Worm (Caenorhabditis elegans): ENCODE measurements around the gene F19G12.3.
"Not testable (repeated sequence)": the region's sequence is repeated elsewhere in the genome, so short reads cannot be mapped to it uniquely, and the experiment has no call there.

F19G12.3 gene

ce11 chrX:1401259-1401658, 23.4 kb upstream of the F19G12.3 start, which contains the start of gene ZK402.5:
Gene ZK402.5 (minus strand): TSS chrX:1401359.
- no peak for TF ChIP-seq ces-1 (GFP tag; optimal IDR thresholded peaks at IDR 0.05)
- no peak for TF ChIP-seq tbx-2 (tag; optimal IDR thresholded peaks at IDR 0.05)
- TF ChIP-seq nhr-20 (tag; optimal IDR thresholded peaks at IDR 0.05) = no peak
- no peak for TF ChIP-seq C04F5.9 (tag; optimal IDR thresholded peaks at IDR 0.05)
- no peak for TF ChIP-seq ceh-8 (GFP tag; optimal IDR thresholded peaks at IDR 0.05)
- TF ChIP-seq ets-5 (GFP tag; IDR thresholded peaks at IDR 0.05) = no peak
- TF ChIP-seq nhr-237 (tag; optimal IDR thresholded peaks at IDR 0.05) = no peak
- no peak for TF ChIP-seq dsc-1 (tag; optimal IDR thresholded peaks at IDR 0.05)
- TF ChIP-seq nhr-47 (tag; optimal IDR thresholded peaks at IDR 0.05) = no peak
- TF ChIP-seq efl-3 (GFP tag; optimal IDR thresholded peaks at IDR 0.05) = no peak
- TF ChIP-seq sox-4 (tag; optimal IDR thresholded peaks at IDR 0.05) = no peak
- TF ChIP-seq ztf-11 (tag; optimal IDR thresholded peaks at IDR 0.05) = no peak
- no peak for TF ChIP-seq ceh-90 (tag; optimal IDR thresholded peaks at IDR 0.05)
- no peak for TF ChIP-seq hlh-4 (tag; optimal IDR thresholded peaks at IDR 0.05)
- TF ChIP-seq ceh-63 (GFP tag; optimal IDR thresholded peaks at IDR 0.05) = no peak
- no peak for TF ChIP-seq nhr-90 (tag; optimal IDR thresholded peaks at IDR 0.05; ENCODE audit: poor library complexity)
- TF ChIP-seq fos-1 (tag; optimal IDR thresholded peaks at IDR 0.05) = no peak
- no peak for TF ChIP-seq lin-13 (GFP tag; optimal IDR thresholded peaks at IDR 0.05)
- TF ChIP-seq vab-15 (tag; optimal IDR thresholded peaks at IDR 0.05) = no peak
- TF ChIP-seq zag-1 (tag; optimal IDR thresholded peaks at IDR 0.05) = no peak

- not testable (repeated sequence) for TF ChIP-seq sptf-1, fkh-8, blmp-1 (tag; optimal IDR thresholded peaks at IDR 0.05)
Measured at ce11 chrX:1403444-1403843, 21.2 kb upstream of the F19G12.3 start, which contains the start of gene ZK402.2. Gene ZK402.2 (plus strand): TSS chrX:1403744.

- TF ChIP-seq snu-23 (GFP tag; optimal IDR thresholded peaks at IDR 0.05); unc-30 (tag; optimal IDR thresholded peaks at IDR 0.05); lin-39 (tag; optimal IDR thresholded peaks at IDR 0.05): not testable (repeated sequence)
Measured at ce11 chrX:1403971-1404370, 20.6 kb upstream of the F19G12.3 start, which contains the start of gene ZK402.1. Gene ZK402.1 (plus strand): TSS chrX:1404271.

DNA sequence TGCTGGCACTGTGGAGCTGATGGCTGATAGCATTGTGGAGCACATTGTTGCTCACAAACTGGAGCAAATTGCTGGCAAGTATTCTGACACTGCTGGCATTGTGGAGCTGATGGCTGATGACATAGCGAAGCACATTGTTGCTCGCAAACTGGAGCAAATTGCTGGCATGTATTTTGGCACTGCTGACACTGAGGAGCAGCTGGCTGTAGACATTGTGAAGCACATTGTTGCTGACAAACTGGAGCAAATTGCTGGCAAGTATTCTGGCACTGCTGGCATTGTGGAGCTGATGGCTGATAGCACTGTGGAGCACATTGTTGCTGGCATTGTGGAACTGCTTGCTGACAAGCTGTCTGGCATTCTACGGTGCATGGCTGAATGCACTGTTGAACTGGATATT, 15.4 kb upstream of the F19G12.3 start:
- TF ChIP-seq alr-1 (tag; optimal IDR thresholded peaks at IDR 0.05; ENCODE audit: borderline replicate concordance) (no peak), lin-13 (GFP tag; optimal IDR thresholded peaks at IDR 0.05) (no peak), pag-3 (tag; optimal IDR thresholded peaks at IDR 0.05; ENCODE audit: borderline replicate concordance, insufficient read depth) (no peak), ztf-4 (tag; optimal IDR thresholded peaks at IDR 0.05) (no peak), ces-1 (GFP tag; optimal IDR thresholded peaks at IDR 0.05) (no peak)

ce11 chrX:1410552-1410951, 14.1 kb upstream of the F19G12.3 start, which contains the start of gene abu-2:
Gene abu-2 (minus strand): TSS chrX:1410652.
- TF ChIP-seq ceh-8 (GFP tag; optimal IDR thresholded peaks at IDR 0.05) = no peak

ce11 chrX:1412844-1413243, 11.8 kb upstream of the F19G12.3 start, which contains the start of gene srh-19:
Gene srh-19 (plus strand): TSS chrX:1413144.
- TF ChIP-seq nhr-19 (GFP tag; conservative IDR thresholded peaks at IDR 0.05) = no peak
- no peak for TF ChIP-seq rnt-1 (tag; optimal IDR thresholded peaks at IDR 0.05)
- no peak for TF ChIP-seq hlh-4 (tag; optimal IDR thresholded peaks at IDR 0.05)
- TF ChIP-seq ceh-8 (GFP tag; optimal IDR thresholded peaks at IDR 0.05) = no peak
- TF ChIP-seq fkh-4 (tag; optimal IDR thresholded peaks at IDR 0.05; ENCODE audit: borderline replicate concordance) = no peak
- TF ChIP-seq fkh-10 (GFP tag; optimal IDR thresholded peaks at IDR 0.05) = no peak
- TF ChIP-seq snpc-4 (tag; optimal IDR thresholded peaks at IDR 0.05) = no peak
- no peak for TF ChIP-seq nhr-77 (tag; optimal IDR thresholded peaks at IDR 0.05)
- TF ChIP-seq F16B12.6 (tag; optimal IDR thresholded peaks at IDR 0.05) = no peak
- TF ChIP-seq lin-39 (tag; optimal IDR thresholded peaks at IDR 0.05) = no peak
- TF ChIP-seq jun-1 (tag; optimal IDR thresholded peaks at IDR 0.05) = no peak
- TF ChIP-seq elt-3 (tag; optimal IDR thresholded peaks at IDR 0.05) = no peak
- TF ChIP-seq unc-98 (GFP tag; IDR thresholded peaks at IDR 0.05) = no peak
- TF ChIP-seq dpl-1 (GFP tag; optimal IDR thresholded peaks at IDR 0.05) = no peak
- no peak for TF ChIP-seq egl-13 (tag; optimal IDR thresholded peaks at IDR 0.05)
- no peak for TF ChIP-seq nhr-76 (tag; optimal IDR thresholded peaks at IDR 0.05)

Measured in whole organism, L1 larva.